Worm (Caenorhabditis elegans) whole organism, L1 larva: Measurements from ENCODE around the gene F26D2.14.

Source experiments
- Y116A8C.19 ChIP-seq: sonication (generic microtip); optimal IDR thresholded peaks from 2 replicates; lab custom pipeline; 2016; ENCODE audit warnings: missing compliant biosample characterization, missing genetic modification characterization, borderline replicate concordance
- dpl-1 ChIP-seq, 3 experiments: fragments of 150-350 bp in 2 of 3; sonication (generic microtip) in 1 of 3; optimal IDR thresholded peaks; 2 replicates each; lab custom pipeline; 2014 to 2017; ENCODE audit warnings: missing biosample characterization in 3 of 3, missing genetic modification characterization in 3 of 3, missing genetic modification reagents in 3 of 3
- nhr-11 ChIP-seq: fragments of 150-350 bp; optimal IDR thresholded peaks from 2 replicates; lab custom pipeline; 2014; ENCODE audit warnings: missing biosample characterization, missing genetic modification characterization
- nhr-76 ChIP-seq: sonication (generic microtip); optimal IDR thresholded peaks from 2 replicates; lab custom pipeline; 2017; ENCODE audit warnings: missing biosample characterization, missing genetic modification characterization
- skn-1 ChIP-seq: fragments of 150-350 bp; optimal IDR thresholded peaks from 2 replicates; lab custom pipeline; 2014; ENCODE audit warnings: missing biosample characterization, missing genetic modification characterization
- ztf-11 ChIP-seq, 2 experiments: sonication (generic microtip); optimal IDR thresholded peaks; 2 replicates each; lab custom pipeline; 2016 to 2017; ENCODE audit warnings: missing genetic modification characterization in 2 of 2, missing biosample characterization in 1 of 2, missing compliant biosample characterization in 1 of 2

DNA sequence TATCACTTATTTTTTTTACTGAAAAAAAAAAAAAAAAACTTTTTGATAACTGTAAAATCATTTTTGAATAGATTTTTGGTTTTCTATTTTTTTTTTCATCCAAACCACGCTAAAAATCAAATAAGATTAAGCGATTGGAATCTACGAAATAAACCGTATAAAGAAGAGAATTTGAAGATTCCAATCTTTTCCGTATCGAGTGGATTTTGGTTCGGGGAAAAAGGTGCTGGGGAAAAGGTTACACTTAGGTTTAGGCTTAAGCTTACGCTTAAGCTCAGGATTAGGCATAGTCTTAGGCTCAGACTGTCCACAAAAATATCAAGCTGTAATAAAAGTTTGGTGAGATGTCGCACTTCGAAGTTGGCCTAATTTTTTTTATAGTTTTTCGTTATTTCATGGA lies 39.9 kb upstream of the F26D2.14 start, which contains the start of gene F13A7.12:
- TF ChIP-seq nhr-11 (no peak), Y116A8C.19 (tag; lab: Kevin White, UChicago) (no peak), ztf-11 (tag; optimal IDR thresholded peaks at IDR 0.05; lab: Kevin White, UChicago) (no peak), dpl-1 (GFP tag; optimal IDR thresholded peaks at IDR 0.05; lab: Kevin White, UChicago) (no peak), skn-1 (tag; lab: Kevin White, UChicago) (no peak), nhr-76 (tag; lab: Kevin White, UChicago) (no peak)
